Worm (Caenorhabditis elegans) whole organism, L3 larva: ENCODE measurements around the gene set-23.

Source experiments
- aly-2 ChIP-seq: fragments of 150-350 bp; optimal IDR thresholded peaks from 2 replicates; lab custom pipeline; 2014; ENCODE audit warnings: missing biosample characterization, missing genetic modification characterization
- ama-1 ChIP-seq: fragments of 150-350 bp; optimal IDR thresholded peaks from 2 replicates; lab custom pipeline; 2018
- ceh-28 ChIP-seq: fragments of 150-350 bp; optimal IDR thresholded peaks from 2 replicates; lab custom pipeline; 2014; ENCODE audit warnings: missing biosample characterization, missing genetic modification reagents, missing genetic modification characterization
- ceh-9 ChIP-seq: sonication (generic microtip); optimal IDR thresholded peaks from 2 replicates; lab custom pipeline; 2018; ENCODE audit warnings: missing biosample characterization, missing genetic modification characterization
- egl-27 ChIP-seq: sonication (generic microtip); optimal IDR thresholded peaks from 4 replicates; lab custom pipeline; 2017; ENCODE audit warnings: missing biosample characterization, missing genetic modification reagents, missing genetic modification characterization
- elt-1 ChIP-seq: fragments of 150-350 bp; optimal IDR thresholded peaks from 2 replicates; lab custom pipeline; 2014; ENCODE audit warnings: missing biosample characterization, missing genetic modification characterization
- elt-2 ChIP-seq: sonication (generic microtip); optimal IDR thresholded peaks from 2 replicates; lab custom pipeline; 2016; ENCODE audit warnings: missing genetic modification reagents, mild to moderate bottlenecking, missing genetic modification characterization, missing compliant biosample characterization
- fkh-10 ChIP-seq: sonication (generic microtip); optimal IDR thresholded peaks from 2 replicates; lab custom pipeline; 2017; ENCODE audit warnings: missing biosample characterization, missing genetic modification reagents, missing genetic modification characterization
- fos-1 ChIP-seq: fragments of 150-350 bp; optimal IDR thresholded peaks from 2 replicates; lab custom pipeline; 2014; ENCODE audit warnings: missing biosample characterization, missing genetic modification characterization
- hmg-11 ChIP-seq: sonication (generic microtip); optimal IDR thresholded peaks from 2 replicates; lab custom pipeline; 2016; ENCODE audit warnings: missing genetic modification characterization, missing compliant biosample characterization
- lin-15B ChIP-seq: fragments of 150-350 bp; optimal IDR thresholded peaks from 2 replicates; lab custom pipeline; 2014; ENCODE audit warnings: missing biosample characterization, missing genetic modification characterization
- lin-39 ChIP-seq: fragments of 150-350 bp; optimal IDR thresholded peaks from 2 replicates; lab custom pipeline; 2018; ENCODE audit warnings: missing biosample characterization, missing genetic modification reagents, missing genetic modification characterization
- mdl-1 ChIP-seq: fragments of 150-350 bp; optimal IDR thresholded peaks from 2 replicates; lab custom pipeline; 2014; ENCODE audit warnings: missing biosample characterization, missing genetic modification characterization
- mml-1 ChIP-seq: fragments of 150-350 bp; sonication (generic microtip); optimal IDR thresholded peaks from 3 replicates; lab custom pipeline; 2014; ENCODE audit warnings: missing biosample characterization, missing genetic modification characterization
- nfya-1 ChIP-seq: sonication (generic microtip); optimal IDR thresholded peaks from 2 replicates; lab custom pipeline; 2017; ENCODE audit warnings: missing genetic modification characterization, mild to moderate bottlenecking, missing compliant biosample characterization, antibody characterized with exemption, moderate library complexity; ENCODE audit not compliant: insufficient read depth
- nhr-11 ChIP-seq: fragments of 150-350 bp; optimal IDR thresholded peaks from 2 replicates; lab custom pipeline; 2014; ENCODE audit warnings: missing biosample characterization, missing genetic modification characterization
- nhr-12 ChIP-seq: fragments of 150-350 bp; optimal IDR thresholded peaks from 2 replicates; lab custom pipeline; 2014; ENCODE audit warnings: missing biosample characterization, missing genetic modification characterization
- nhr-23 ChIP-seq: fragments of 150-350 bp; optimal IDR thresholded peaks from 2 replicates; lab custom pipeline; 2014; ENCODE audit warnings: missing biosample characterization, missing genetic modification reagents, missing genetic modification characterization
- nhr-28 ChIP-seq: fragments of 150-350 bp; optimal IDR thresholded peaks from 2 replicates; lab custom pipeline; 2014; ENCODE audit warnings: missing biosample characterization, missing genetic modification characterization
- nhr-43 ChIP-seq: sonication (generic microtip); optimal IDR thresholded peaks from 2 replicates; lab custom pipeline; 2016; ENCODE audit warnings: mild to moderate bottlenecking, missing genetic modification characterization, missing compliant biosample characterization; ENCODE audit not compliant: poor library complexity, severe bottlenecking
- nhr-76 ChIP-seq: fragments of 150-350 bp; sonication (generic microtip); optimal IDR thresholded peaks from 5 replicates; lab custom pipeline; 2014; ENCODE audit warnings: missing biosample characterization, missing genetic modification characterization
- nhr-77 ChIP-seq: fragments of 150-350 bp; optimal IDR thresholded peaks from 2 replicates; lab custom pipeline; 2014; ENCODE audit warnings: missing biosample characterization, missing genetic modification characterization
- pha-4 ChIP-seq: fragments of 150-350 bp; optimal IDR thresholded peaks from 2 replicates; lab custom pipeline; 2014; ENCODE audit warnings: missing biosample characterization, missing genetic modification reagents, missing genetic modification characterization
- pqm-1 ChIP-seq: fragments of 150-350 bp; optimal IDR thresholded peaks from 2 replicates; lab custom pipeline; 2017; ENCODE audit warnings: missing biosample characterization, missing genetic modification characterization, inconsistent platforms
- sea-2 ChIP-seq: fragments of 150-350 bp; sonication (generic microtip); optimal IDR thresholded peaks from 4 replicates; lab custom pipeline; 2014; ENCODE audit warnings: missing biosample characterization, missing genetic modification reagents, missing genetic modification characterization
- snpc-4 ChIP-seq: fragments of 150-350 bp; optimal IDR thresholded peaks from 2 replicates; lab custom pipeline; 2014; ENCODE audit warnings: missing biosample characterization, missing genetic modification characterization
- tbx-2 ChIP-seq: sonication (generic microtip); optimal IDR thresholded peaks from 2 replicates; lab custom pipeline; 2016; ENCODE audit warnings: mild to moderate bottlenecking, missing genetic modification characterization, missing compliant biosample characterization
- unc-39 ChIP-seq: sonication (generic microtip); optimal IDR thresholded peaks from 4 replicates; lab custom pipeline; 2017; ENCODE audit warnings: missing biosample characterization, missing genetic modification characterization
- unc-62 ChIP-seq: fragments of 150-350 bp; sonication (generic microtip); optimal IDR thresholded peaks from 4 replicates; lab custom pipeline; 2014; ENCODE audit warnings: missing biosample characterization, missing genetic modification reagents, missing genetic modification characterization
- zag-1 ChIP-seq: fragments of 150-350 bp; optimal IDR thresholded peaks from 2 replicates; lab custom pipeline; 2014; ENCODE audit warnings: missing biosample characterization, missing genetic modification characterization

The set-23 gene

DNA sequence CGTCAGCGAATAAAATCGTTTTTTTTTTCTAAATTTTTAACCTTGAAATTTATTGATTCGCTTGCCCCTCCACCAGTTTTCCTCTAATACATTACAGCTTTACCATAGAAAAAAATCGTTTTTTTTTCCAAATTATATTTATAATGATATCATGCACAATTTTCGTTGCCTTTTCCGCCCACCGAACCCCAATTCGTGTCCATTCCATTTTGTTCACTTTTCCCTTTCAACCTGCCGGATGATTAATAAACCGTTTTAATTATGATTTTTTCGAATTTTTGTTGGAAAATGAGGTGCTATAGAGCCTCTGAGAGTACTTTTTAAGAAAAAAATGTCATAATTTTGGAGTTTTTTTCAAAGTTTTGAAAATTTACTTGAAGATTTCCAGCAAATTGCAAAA is at the start of gene set-23:
Gene set-23, plus strand, starts transcription at position 301 of the 400 bp plus-strand sequence.
- TF ChIP-seq nfya-1 (tag; lab: Kevin White, UChicago), result no peak
- no peak for TF ChIP-seq elt-1 (tag; lab: Kevin White, UChicago)
- no peak for TF ChIP-seq nhr-28
- no peak for TF ChIP-seq zag-1
- no peak for TF ChIP-seq pha-4
- TF ChIP-seq mml-1 (tag; lab: Kevin White, UChicago), result no peak
- no peak for TF ChIP-seq fos-1 (tag; lab: Kevin White, UChicago)
- no peak for TF ChIP-seq ceh-9 (tag; lab: Kevin White, UChicago)
- TF ChIP-seq nhr-23 (tag; lab: Kevin White, UChicago), result no peak
- TF ChIP-seq nhr-76, result no peak
- TF ChIP-seq fkh-10 (GFP tag; lab: Kevin White, UChicago), result no peak
- TF ChIP-seq nhr-12, result no peak
- no peak for TF ChIP-seq ama-1 (lab: Kevin White, UChicago)

DNA sequence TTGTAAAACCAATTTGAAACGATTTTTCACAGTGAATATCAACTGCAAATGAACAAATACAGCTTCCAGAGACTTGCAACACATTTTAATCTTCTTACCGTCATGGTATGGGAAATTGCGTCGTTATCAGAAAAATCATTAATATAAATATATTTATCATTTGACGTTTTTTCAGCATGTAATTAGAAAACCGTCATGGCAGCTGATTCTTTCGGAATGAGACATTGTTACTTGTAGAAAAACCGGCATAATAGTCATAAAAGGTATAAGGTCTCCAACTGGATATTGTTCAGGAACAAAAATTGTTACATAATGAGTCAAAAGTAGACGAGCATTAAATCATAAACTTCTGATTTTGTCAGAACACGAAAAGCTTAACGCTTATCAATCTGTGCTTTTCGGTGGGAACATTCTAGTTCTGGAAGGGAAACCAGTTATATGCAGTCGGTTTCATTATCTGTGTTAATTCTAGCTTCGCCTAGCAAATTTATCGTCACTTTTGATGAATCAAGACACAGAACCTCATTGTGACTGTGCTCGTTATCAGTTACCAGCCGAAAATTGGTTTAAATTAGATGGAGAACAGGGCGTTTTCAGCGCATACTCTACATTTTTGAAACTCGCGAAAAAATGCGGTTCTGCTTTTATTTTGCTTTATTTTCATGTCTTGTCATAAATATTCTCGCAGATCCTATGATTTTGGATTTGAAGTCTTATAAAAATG is 48.1 kb upstream of the set-23 start, which contains the start of gene C34H4.2:
Gene C34H4.2, plus strand, starts transcription at position 558 of the 724 bp plus-strand sequence.
- TF ChIP-seq elt-2, result peak; percentile 62
- TF ChIP-seq nhr-23 (tag; lab: Kevin White, UChicago), result no peak
- TF ChIP-seq pqm-1 (tag; lab: Kevin White, UChicago), result peak; percentile 53

DNA sequence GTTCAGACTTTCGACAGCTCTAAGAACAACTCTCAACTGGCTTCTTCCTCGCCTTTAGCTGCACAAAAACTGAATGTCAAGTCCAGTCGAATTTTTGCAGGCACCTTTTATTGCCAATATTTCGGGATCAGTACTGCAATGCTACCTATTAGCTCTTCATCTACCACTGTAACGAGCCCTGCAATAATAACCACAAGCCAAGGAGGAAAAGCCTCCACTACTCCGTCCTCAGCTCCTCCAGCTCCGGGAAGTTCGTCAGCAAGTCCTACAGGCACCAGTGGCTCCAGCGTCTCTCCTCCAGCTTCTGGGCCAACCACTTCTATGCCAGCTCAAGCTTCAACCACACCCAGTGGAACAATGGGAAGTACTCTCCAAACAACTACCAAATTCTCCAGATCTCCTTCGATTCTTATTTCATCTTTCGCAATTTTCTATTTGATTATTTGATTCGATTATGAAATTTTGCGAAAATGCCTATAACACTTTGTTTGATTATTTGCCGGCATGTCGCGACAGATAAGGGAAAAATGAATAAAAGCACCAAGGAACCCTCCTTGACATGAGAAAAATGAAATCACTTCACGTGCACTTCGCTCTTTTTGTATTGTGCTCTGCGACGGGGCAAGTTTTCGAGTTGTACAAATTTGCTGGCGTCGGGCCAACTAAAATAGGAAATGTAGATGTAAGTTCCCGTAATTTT is 46.3 kb upstream of the set-23 start, which contains the start of gene C34H4.1:
Gene C34H4.1, plus strand, starts transcription at position 559 of the 700 bp plus-strand sequence.
- TF ChIP-seq pqm-1 (tag; lab: Kevin White, UChicago) (peak; percentile 46), elt-2 (peak; percentile 56), tbx-2 (no peak)

DNA sequence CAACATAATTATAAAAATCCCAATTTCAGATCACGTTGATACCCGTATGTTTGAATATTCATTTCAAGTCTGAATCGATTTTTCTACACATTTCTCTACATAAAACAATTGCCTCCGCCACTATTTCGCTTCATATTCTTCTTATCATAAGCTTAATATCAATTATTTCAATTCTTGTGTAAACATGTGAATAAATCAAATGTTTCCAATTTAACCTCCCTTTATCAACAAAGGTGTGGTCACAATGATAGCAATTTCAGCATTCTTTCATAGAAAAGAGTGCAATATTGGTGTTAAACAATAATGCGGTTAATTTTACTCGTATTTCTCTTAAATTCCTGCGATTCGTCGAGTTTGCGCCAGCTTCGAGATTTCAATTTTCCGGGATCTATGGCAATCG is 41.5 kb upstream of the set-23 start, which contains the start of gene Y41D4B.17:
Gene Y41D4B.17, plus strand, starts transcription at position 174 of the 400 bp plus-strand sequence.
- TF ChIP-seq pha-4 (peak; percentile 39), nhr-76 (no peak), nhr-28 (no peak), elt-2 (peak; percentile 68), pqm-1 (tag; lab: Kevin White, UChicago) (peak; percentile 28), tbx-2 (no peak)

DNA sequence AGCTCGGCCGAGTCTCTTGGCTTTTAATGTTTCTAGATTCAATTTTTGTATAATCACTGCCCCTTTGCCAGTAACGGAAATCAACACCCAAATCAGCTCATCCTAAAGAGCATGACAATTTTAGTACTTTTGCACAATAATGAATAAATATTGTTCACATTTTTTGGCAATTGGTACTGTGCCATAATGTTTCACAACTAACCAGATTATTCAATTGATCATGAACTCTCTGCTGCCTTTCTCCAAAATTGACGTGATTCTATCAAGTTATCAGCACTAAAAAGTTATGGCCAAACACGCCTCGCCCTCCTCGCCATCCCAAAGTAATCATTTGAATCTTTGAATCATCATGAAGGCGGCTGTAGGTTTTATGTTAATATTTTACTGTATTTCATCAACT is 39.6 kb upstream of the set-23 start, which contains the start of gene hpo-6:
Gene hpo-6, plus strand, starts transcription at position 301 of the 400 bp plus-strand sequence.
- TF ChIP-seq fos-1 (tag; lab: Kevin White, UChicago) (no peak), hmg-11 (no peak), pqm-1 (tag; lab: Kevin White, UChicago) (peak; percentile 2), nhr-77 (tag; lab: Kevin White, UChicago) (no peak), elt-2 (peak; percentile 20), snpc-4 (tag; lab: Kevin White, UChicago) (no peak), unc-62 (GFP tag; lab: Kevin White, UChicago) (no peak), lin-39 (tag; lab: Kevin White, UChicago) (no peak), elt-1 (tag; lab: Kevin White, UChicago) (no peak)

DNA sequence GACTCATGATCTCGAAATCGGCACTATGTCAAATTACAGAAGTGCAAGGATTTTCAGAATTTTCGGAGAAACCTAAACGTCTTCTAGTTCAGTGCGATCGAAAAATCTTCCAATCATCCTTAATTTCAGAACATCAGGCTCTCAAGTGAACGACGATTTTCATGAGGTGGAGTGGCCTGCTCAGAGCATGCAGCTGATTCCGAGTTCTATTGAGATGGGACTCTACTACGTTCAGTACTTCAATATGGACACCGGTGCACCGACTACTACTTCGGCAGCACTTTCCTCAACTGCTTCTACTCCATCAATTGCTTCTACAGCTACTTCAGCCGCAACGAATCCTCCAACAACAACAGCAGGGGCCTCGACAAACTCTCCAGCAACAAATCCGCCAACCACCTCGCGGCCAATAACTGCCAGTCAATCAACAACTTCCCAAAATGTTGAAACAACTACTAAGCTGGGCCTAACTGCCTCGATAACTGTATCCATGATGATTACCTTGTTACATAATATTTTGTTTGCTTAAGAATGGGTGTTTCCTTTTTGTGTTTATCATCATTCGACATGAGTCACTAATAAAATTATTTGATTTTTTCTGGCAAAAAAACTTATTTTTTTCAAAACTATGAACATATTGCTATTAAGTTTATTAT is 37.9 kb upstream of the set-23 start, which contains the start of gene Y41D4B.15:
Gene Y41D4B.15, plus strand, starts transcription at position 606 of the 656 bp plus-strand sequence.
- TF ChIP-seq nhr-76 (no peak), hmg-11 (no peak), nhr-43 (tag; lab: Kevin White, UChicago) (no peak), nhr-11 (tag; lab: Kevin White, UChicago) (no peak), ceh-28 (tag; lab: Kevin White, UChicago) (no peak), nhr-77 (tag; lab: Kevin White, UChicago) (no peak), egl-27 (no peak), unc-39 (tag; lab: Kevin White, UChicago) (no peak), nhr-28 (no peak), nhr-23 (tag; lab: Kevin White, UChicago) (no peak), lin-15B (no peak), unc-62 (GFP tag; lab: Kevin White, UChicago) (no peak), aly-2 (no peak), sea-2 (GFP tag; lab: Kevin White, UChicago) (no peak), lin-39 (tag; lab: Kevin White, UChicago) (no peak), pha-4 (no peak), nhr-12 (no peak), zag-1 (no peak), mdl-1 (no peak)
